Worm (Caenorhabditis elegans) whole organism, L4 larva: ENCODE results near the gene F22B7.3.

Experiments
- F10B5.3 ChIP-seq: sonication (generic microtip); optimal IDR thresholded peaks from 2 replicates; lab custom pipeline; 2016; ENCODE audit warnings: mild to moderate bottlenecking, missing genetic modification characterization, missing compliant biosample characterization
- F37D6.2 ChIP-seq: sonication (generic microtip); optimal IDR thresholded peaks from 2 replicates; lab custom pipeline; 2016; ENCODE audit warnings: mild to moderate bottlenecking, missing genetic modification characterization, missing compliant biosample characterization
- T26A8.4 ChIP-seq: fragments of 200-800 bp; sonication (Bioruptor generic); IDR thresholded peaks from 2 replicates; pipeline ENCODE4 v1.3.6; 2022; ENCODE audit warnings: missing genetic modification characterization, missing compliant biosample characterization
- Y75B8A.6 ChIP-seq: fragments of 200-800 bp; sonication (Bioruptor generic); IDR thresholded peaks from 2 replicates; pipeline ENCODE4 v1.3.6; 2022; ENCODE audit warnings: missing genetic modification reagents, missing genetic modification characterization, missing compliant biosample characterization
- ZK337.2 ChIP-seq: fragments of 200-800 bp; sonication (Bioruptor generic); IDR thresholded peaks from 2 replicates; pipeline ENCODE4 v1.3.6; 2022; ENCODE audit warnings: missing genetic modification reagents, missing genetic modification characterization, missing compliant biosample characterization
- aly-2 ChIP-seq: sonication (generic microtip); optimal IDR thresholded peaks from 2 replicates; lab custom pipeline; 2018; ENCODE audit warnings: missing biosample characterization, missing genetic modification characterization
- ama-1 ChIP-seq: fragments of 150-350 bp; optimal IDR thresholded peaks from 2 replicates; lab custom pipeline; 2014; ENCODE audit warnings: inconsistent platforms, mixed read lengths
- attf-4 ChIP-seq: sonication (generic microtip); optimal IDR thresholded peaks from 3 replicates; lab custom pipeline; 2017; ENCODE audit warnings: missing biosample characterization, missing genetic modification characterization
- ceh-28 ChIP-seq: fragments of 150-350 bp; optimal IDR thresholded peaks from 2 replicates; lab custom pipeline; 2014; ENCODE audit warnings: missing biosample characterization, missing genetic modification reagents, missing genetic modification characterization
- ceh-32 ChIP-seq: sonication (generic microtip); optimal IDR thresholded peaks from 2 replicates; lab custom pipeline; 2016; ENCODE audit warnings: mild to moderate bottlenecking, missing genetic modification characterization, missing compliant biosample characterization; ENCODE audit not compliant: poor library complexity
- ces-1 ChIP-seq: fragments of 150-350 bp; sonication (generic microtip); optimal IDR thresholded peaks from 4 replicates; lab custom pipeline; 2014; ENCODE audit warnings: missing biosample characterization, missing genetic modification reagents, missing genetic modification characterization
- cey-2 ChIP-seq: sonication (generic microtip); optimal IDR thresholded peaks from 3 replicates; lab custom pipeline; 2017; ENCODE audit warnings: missing genetic modification characterization, mild to moderate bottlenecking, missing compliant biosample characterization, antibody characterized with exemption, borderline replicate concordance; ENCODE audit not compliant: insufficient read depth
- ctbp-1 ChIP-seq: fragments of 200-800 bp; sonication (Bioruptor generic); IDR thresholded peaks from 2 replicates; pipeline ENCODE4 v1.3.6; 2022; ENCODE audit warnings: missing genetic modification reagents, missing genetic modification characterization, missing compliant biosample characterization
- daf-16 ChIP-seq, 3 experiments: sonication (generic microtip); optimal IDR thresholded peaks; 2 replicates each; lab custom pipeline; 2016 to 2017; ENCODE audit warnings: missing genetic modification characterization in 3 of 3, missing genetic modification reagents in 3 of 3, mild to moderate bottlenecking in 2 of 3, missing compliant biosample characterization in 2 of 3, missing biosample characterization in 1 of 3, moderate library complexity in 1 of 3
- daf-8 ChIP-seq: fragments of 200-800 bp; sonication (Bioruptor generic); IDR thresholded peaks from 2 replicates; pipeline ENCODE4 v1.3.6; 2022; ENCODE audit warnings: missing genetic modification characterization, missing compliant biosample characterization
- dmd-8 ChIP-seq: fragments of 200-800 bp; sonication (Bioruptor generic); IDR thresholded peaks from 2 replicates; pipeline ENCODE4 v1.3.6; 2022; ENCODE audit warnings: missing genetic modification characterization, missing compliant biosample characterization
- egl-43 ChIP-seq: fragments of 200-800 bp; sonication (Bioruptor generic); IDR thresholded peaks from 2 replicates; pipeline ENCODE4 v1.3.6; 2022; ENCODE audit warnings: missing genetic modification reagents, missing genetic modification characterization, missing compliant biosample characterization
- fkh-10 ChIP-seq: fragments of 150-350 bp; optimal IDR thresholded peaks from 2 replicates; lab custom pipeline; 2014; ENCODE audit warnings: missing biosample characterization, missing genetic modification reagents, missing genetic modification characterization
- fos-1 ChIP-seq: fragments of 150-350 bp; optimal IDR thresholded peaks from 2 replicates; lab custom pipeline; 2014; ENCODE audit warnings: missing biosample characterization, missing genetic modification characterization
- gei-8 ChIP-seq: fragments of 200-800 bp; sonication (Bioruptor generic); optimal IDR thresholded peaks from 2 replicates; lab custom pipeline; 2018; ENCODE audit warnings: mild to moderate bottlenecking, missing genetic modification characterization, missing compliant biosample characterization
- lin-13 ChIP-seq: fragments of 150-350 bp; optimal IDR thresholded peaks from 2 replicates; lab custom pipeline; 2014; ENCODE audit warnings: missing biosample characterization, missing genetic modification reagents, missing genetic modification characterization
- lin-15B ChIP-seq: fragments of 150-350 bp; sonication (generic microtip); optimal IDR thresholded peaks from 3 replicates; lab custom pipeline; 2014; ENCODE audit warnings: missing biosample characterization, missing genetic modification characterization
- madf-9 ChIP-seq: fragments of 200-800 bp; sonication (Bioruptor generic); conservative IDR thresholded peaks from 2 replicates; pipeline ENCODE4 v1.3.6; 2022; ENCODE audit warnings: missing genetic modification reagents, missing genetic modification characterization, missing compliant biosample characterization
- mdt-29 ChIP-seq: fragments of 200-800 bp; sonication (Bioruptor generic); IDR thresholded peaks from 2 replicates; pipeline ENCODE4 v1.3.6; 2022; ENCODE audit warnings: missing genetic modification reagents, missing genetic modification characterization, missing compliant biosample characterization
- mep-1 ChIP-seq: fragments of 150-350 bp; sonication (generic microtip); optimal IDR thresholded peaks from 3 replicates; lab custom pipeline; 2014; ENCODE audit warnings: missing biosample characterization, missing genetic modification characterization
- mes-2 ChIP-seq: sonication (generic microtip); optimal IDR thresholded peaks from 2 replicates; lab custom pipeline; 2016; ENCODE audit warnings: missing genotype, mild to moderate bottlenecking, missing genetic modification characterization, missing compliant biosample characterization; ENCODE audit not compliant: poor library complexity, severe bottlenecking
- mxl-3 ChIP-seq: fragments of 200-800 bp; sonication (Bioruptor generic); optimal IDR thresholded peaks from 2 replicates; lab custom pipeline; 2018; ENCODE audit warnings: mild to moderate bottlenecking, missing genetic modification characterization, missing compliant biosample characterization
- nhr-102 ChIP-seq: sonication (generic microtip); optimal IDR thresholded peaks from 2 replicates; lab custom pipeline; 2016; ENCODE audit warnings: mild to moderate bottlenecking, missing genetic modification characterization, moderate library complexity, missing compliant biosample characterization
- nhr-11 ChIP-seq: fragments of 150-350 bp; optimal IDR thresholded peaks from 2 replicates; lab custom pipeline; 2014; ENCODE audit warnings: missing biosample characterization, missing genetic modification characterization
- nhr-111 ChIP-seq: fragments of 200-800 bp; sonication (Bioruptor generic); optimal IDR thresholded peaks from 2 replicates; lab custom pipeline; 2018; ENCODE audit warnings: mild to moderate bottlenecking, missing genetic modification characterization, missing compliant biosample characterization
- nhr-42 ChIP-seq: fragments of 200-800 bp; sonication (Bioruptor generic); IDR thresholded peaks from 2 replicates; pipeline ENCODE4 v1.3.6; 2022; ENCODE audit warnings: missing genetic modification characterization, missing compliant biosample characterization
- nhr-48 ChIP-seq: sonication (generic microtip); optimal IDR thresholded peaks from 2 replicates; lab custom pipeline; 2016; ENCODE audit warnings: mild to moderate bottlenecking, missing genetic modification characterization, missing compliant biosample characterization
- nhr-6 ChIP-seq: fragments of 150-350 bp; optimal IDR thresholded peaks from 2 replicates; lab custom pipeline; 2014; ENCODE audit warnings: missing biosample characterization, missing genetic modification characterization
- nhr-76 ChIP-seq: fragments of 150-350 bp; optimal IDR thresholded peaks from 2 replicates; lab custom pipeline; 2014; ENCODE audit warnings: missing biosample characterization, missing genetic modification characterization
- pha-4 ChIP-seq, 2 experiments: fragments of 150-350 bp in 1 of 2; fragments of 200-800 bp in 1 of 2; sonication (Bioruptor generic) in 1 of 2; IDR thresholded peaks in 1 of 2; optimal IDR thresholded peaks in 1 of 2; 2 replicates each; pipeline versions ENCODE4 v1.3.6 to Lab custom; 2014 to 2022; ENCODE audit warnings: missing genetic modification characterization in 2 of 2, missing genetic modification reagents in 2 of 2, missing biosample characterization in 1 of 2, missing compliant biosample characterization in 1 of 2
- php-3 ChIP-seq: fragments of 200-800 bp; sonication (Bioruptor generic); IDR thresholded peaks from 2 replicates; pipeline ENCODE4 v1.3.6; 2022; ENCODE audit warnings: missing genetic modification reagents, missing genetic modification characterization, missing compliant biosample characterization
- rbr-2 ChIP-seq: sonication (generic microtip); optimal IDR thresholded peaks from 2 replicates; lab custom pipeline; 2016; ENCODE audit warnings: missing genotype, missing genetic modification characterization, missing compliant biosample characterization
- sdz-12 ChIP-seq: fragments of 200-800 bp; sonication (Bioruptor generic); optimal IDR thresholded peaks from 2 replicates; lab custom pipeline; 2018; ENCODE audit warnings: mild to moderate bottlenecking, missing genetic modification characterization, missing compliant biosample characterization
- snpc-1.2 ChIP-seq: fragments of 200-800 bp; sonication (Bioruptor generic); IDR thresholded peaks from 2 replicates; pipeline ENCODE4 v1.3.6; 2022; ENCODE audit warnings: missing genetic modification reagents, missing genetic modification characterization, missing compliant biosample characterization
- snpc-4 ChIP-seq: fragments of 150-350 bp; optimal IDR thresholded peaks from 2 replicates; lab custom pipeline; 2014; ENCODE audit warnings: missing biosample characterization, missing genetic modification characterization
- spr-1 ChIP-seq: sonication (generic microtip); optimal IDR thresholded peaks from 2 replicates; lab custom pipeline; 2016; ENCODE audit warnings: mild to moderate bottlenecking, missing genetic modification characterization, missing compliant biosample characterization
- tag-97 ChIP-seq: fragments of 200-800 bp; sonication (Bioruptor generic); IDR thresholded peaks from 2 replicates; pipeline ENCODE4 v1.3.6; 2022; ENCODE audit warnings: missing genetic modification characterization, missing compliant biosample characterization
- unc-62 ChIP-seq, 3 experiments: fragments of 150-350 bp in 1 of 3; sonication (generic microtip); optimal IDR thresholded peaks in 2 of 3; peaks in 1 of 3; 1 replicate in 1 of 3; 2 replicates in 2 of 3; lab custom pipeline; 2014 to 2017; ENCODE audit warnings: missing biosample characterization in 3 of 3, missing genetic modification characterization in 3 of 3, missing genetic modification reagents in 3 of 3, missing genotype in 1 of 3
- vab-7 ChIP-seq: fragments of 200-800 bp; sonication (Bioruptor generic); IDR thresholded peaks from 2 replicates; pipeline ENCODE4 v1.3.6; 2022; ENCODE audit warnings: missing genetic modification reagents, missing genetic modification characterization, missing compliant biosample characterization
- zag-1 ChIP-seq: fragments of 150-350 bp; optimal IDR thresholded peaks from 2 replicates; lab custom pipeline; 2014; ENCODE audit warnings: missing biosample characterization, missing genetic modification characterization
- zip-11 ChIP-seq: fragments of 200-800 bp; sonication (Bioruptor generic); IDR thresholded peaks from 2 replicates; pipeline ENCODE4 v1.3.6; 2022; ENCODE audit warnings: missing genetic modification characterization, missing compliant biosample characterization
- zip-2 ChIP-seq: fragments of 150-350 bp; optimal IDR thresholded peaks from 2 replicates; lab custom pipeline; 2014; ENCODE audit warnings: missing biosample characterization, missing genetic modification characterization
- ztf-11 ChIP-seq: fragments of 150-350 bp; optimal IDR thresholded peaks from 2 replicates; lab custom pipeline; 2014; ENCODE audit warnings: missing biosample characterization, missing genetic modification characterization

The F22B7.3 gene

DNA sequence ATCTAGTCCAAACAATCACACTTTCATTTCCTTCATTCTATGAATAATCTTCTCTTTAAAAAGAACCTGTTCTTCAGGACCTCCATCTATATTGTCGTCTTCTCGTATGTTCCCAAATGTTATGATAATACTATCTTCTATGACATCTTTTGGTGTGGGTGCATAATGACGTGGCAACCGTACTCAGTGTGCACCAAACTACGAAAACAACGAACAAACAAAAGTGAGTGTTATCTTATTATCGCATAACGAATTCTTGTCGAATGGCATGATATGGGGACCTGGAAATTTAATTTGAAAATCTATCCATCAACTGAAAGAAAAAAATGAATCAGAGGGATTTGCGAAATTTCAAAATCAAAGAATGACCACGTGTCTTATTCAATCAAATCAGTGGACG lies 7.4 kb downstream of the F22B7.3 start:
- TF ChIP-seq mdt-29, result no peak
- no peak for TF ChIP-seq daf-16 (GFP tag; optimal IDR thresholded peaks at IDR 0.05; lab: Kevin White, UChicago)
- TF ChIP-seq daf-16 (tag; optimal IDR thresholded peaks at IDR 0.05; lab: Kevin White, UChicago), result peak; percentile 37
- TF ChIP-seq, all 104 proteins: peak for 1

DNA sequence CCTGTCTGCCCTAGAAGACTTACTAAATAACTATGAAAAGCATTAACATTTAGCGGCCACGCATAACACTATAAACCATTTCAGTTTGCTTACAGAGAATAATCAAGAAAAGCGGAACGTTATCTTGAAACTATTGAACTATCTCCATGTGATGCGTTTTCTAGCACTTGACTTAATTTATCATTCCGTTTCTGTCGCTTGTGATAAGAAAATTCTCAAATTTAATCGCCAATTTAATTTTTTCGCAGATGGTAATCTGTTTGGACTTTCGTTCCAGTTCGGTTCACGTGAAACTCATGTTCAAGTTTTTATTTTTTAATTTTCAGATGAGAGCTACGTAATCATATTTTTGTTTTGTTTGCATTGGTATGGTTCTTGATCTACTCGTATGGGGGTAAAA lies 8.3 kb downstream of the F22B7.3 start:
- no peak for TF ChIP-seq nhr-111 (GFP tag; lab: Kevin White, UChicago)
- no peak for TF ChIP-seq ama-1
- no peak for TF ChIP-seq Y75B8A.6 (GFP tag; lab: Robert Waterston, UW)
- TF ChIP-seq vab-7, result no peak
- TF ChIP-seq snpc-4 (tag; lab: Kevin White, UChicago), result no peak
- TF ChIP-seq fkh-10 (GFP tag; lab: Kevin White, UChicago), result no peak
- no peak for TF ChIP-seq zip-11 (GFP tag; lab: Robert Waterston, UW)
- no peak for TF ChIP-seq madf-9
- TF ChIP-seq ZK337.2, result no peak
- no peak for TF ChIP-seq egl-43 (GFP tag; lab: Robert Waterston, UW)
- TF ChIP-seq dmd-8 (GFP tag; lab: Robert Waterston, UW), result no peak
- TF ChIP-seq rbr-2 (tag; lab: Kevin White, UChicago), result no peak
- TF ChIP-seq tag-97, result no peak
- no peak for TF ChIP-seq fos-1 (tag; lab: Kevin White, UChicago)
- no peak for TF ChIP-seq nhr-6
- no peak for TF ChIP-seq ceh-28 (tag; lab: Kevin White, UChicago)
- TF ChIP-seq nhr-102 (tag; lab: Kevin White, UChicago), result no peak
- no peak for TF ChIP-seq zag-1 (tag; lab: Kevin White, UChicago)
- no peak for TF ChIP-seq mes-2 (tag; lab: Kevin White, UChicago)
- TF ChIP-seq nhr-11, result no peak
- TF ChIP-seq spr-1 (tag; lab: Kevin White, UChicago), result no peak
- TF ChIP-seq sdz-12 (GFP tag; lab: Kevin White, UChicago), result no peak
- peak; percentile 33 for TF ChIP-seq mxl-3 (GFP tag; lab: Kevin White, UChicago)
- peak; percentile 77 for TF ChIP-seq php-3 (GFP tag; lab: Robert Waterston, UW)
- TF ChIP-seq nhr-48 (tag; lab: Kevin White, UChicago), result peak; percentile 73
- TF ChIP-seq aly-2 (tag; lab: Kevin White, UChicago), result no peak
- no peak for TF ChIP-seq snpc-1.2 (GFP tag; lab: Robert Waterston, UW)
- TF ChIP-seq nhr-42, result no peak
- TF ChIP-seq ces-1 (GFP tag; lab: Kevin White, UChicago), result no peak
- TF ChIP-seq ceh-32, result no peak
- no peak for TF ChIP-seq pha-4 (GFP tag; IDR thresholded peaks at IDR 0.05; lab: Robert Waterston, UW)
- no peak for TF ChIP-seq pha-4 (tag; optimal IDR thresholded peaks at IDR 0.05; lab: Kevin White, UChicago)
- no peak for TF ChIP-seq unc-62 (GFP tag; optimal IDR thresholded peaks at IDR 0.05 in 1 of 2; lab: Kevin White, UChicago)
- TF ChIP-seq unc-62 (tag; optimal IDR thresholded peaks at IDR 0.05; lab: Kevin White, UChicago), result no peak
- TF ChIP-seq daf-8 (GFP tag; lab: Robert Waterston, UW), result 0 out of 2 replicates have a peak, but pooled peaks have one; percentile 6
- TF ChIP-seq daf-16 (GFP tag; optimal IDR thresholded peaks at IDR 0.05; lab: Kevin White, UChicago), result peak in 1 of 2 experiments; percentile 49
- peak; percentile 94 for TF ChIP-seq daf-16 (tag; optimal IDR thresholded peaks at IDR 0.05; lab: Kevin White, UChicago)
- TF ChIP-seq nhr-76 (tag; lab: Kevin White, UChicago), result no peak
- TF ChIP-seq F10B5.3, result no peak
- no peak for TF ChIP-seq mep-1 (tag; lab: Kevin White, UChicago)
- TF ChIP-seq zip-2, result no peak
- TF ChIP-seq lin-13 (GFP tag; lab: Kevin White, UChicago), result no peak
- no peak for TF ChIP-seq attf-4 (tag; lab: Kevin White, UChicago)
- TF ChIP-seq lin-15B, result no peak
- TF ChIP-seq F37D6.2, result no peak
- no peak for TF ChIP-seq ctbp-1
- TF ChIP-seq cey-2 (tag; lab: Kevin White, UChicago), result no peak
- TF ChIP-seq ztf-11 (tag; lab: Kevin White, UChicago), result no peak
- no peak for TF ChIP-seq T26A8.4 (GFP tag; lab: Robert Waterston, UW)
- no peak for TF ChIP-seq gei-8 (GFP tag; lab: Kevin White, UChicago)
